Fruit fly (Drosophila melanogaster): Measurements from ENCODE around the gene CG31321.
A peak's percentile ranks its signal among the peaks of the same experiment; 100 is the strongest.

CG31321 gene

dm6 chr3R:14284422-14284760, 25.8 kb upstream of the CG31321 start:
- no peak for TF ChIP-seq Myc (optimal IDR thresholded peaks at IDR 0.05)
- TF ChIP-seq pan (optimal IDR thresholded peaks at IDR 0.05), result no peak
- no peak for TF ChIP-seq foxo (GFP tag; optimal IDR thresholded peaks at IDR 0.05)
- no peak for TF ChIP-seq lola (GFP tag; optimal IDR thresholded peaks at IDR 0.05)
- no peak for TF ChIP-seq Hnf4 (GFP tag; optimal IDR thresholded peaks at IDR 0.05)
- no peak for TF ChIP-seq dsf (GFP tag; optimal IDR thresholded peaks at IDR 0.05; ENCODE audit: borderline replicate concordance)
- no peak for TF ChIP-seq rgr (GFP tag; optimal IDR thresholded peaks at IDR 0.05)
- TF ChIP-seq dl (GFP tag; optimal IDR thresholded peaks at IDR 0.05; ENCODE audit: insufficient read depth in 1 of 2, partially characterized antibody in 2 of 2), result no peak
- no peak for TF ChIP-seq br (GFP tag; optimal IDR thresholded peaks at IDR 0.05)
- no peak for TF ChIP-seq jim (GFP tag; optimal IDR thresholded peaks at IDR 0.05)

dm6 chr3R:14285059-14285953, 24.9 kb upstream of the CG31321 start:
- no peak for TF ChIP-seq dmrt93B (GFP tag; optimal IDR thresholded peaks at IDR 0.05)
- TF ChIP-seq lola (GFP tag; optimal IDR thresholded peaks at IDR 0.05), result no peak
- TF ChIP-seq CrebA (GFP tag; optimal IDR thresholded peaks at IDR 0.05; ENCODE audit: borderline replicate concordance), result no peak
- no peak for TF ChIP-seq HLH106 (tag; optimal IDR thresholded peaks at IDR 0.05)
- TF ChIP-seq ey (GFP tag; optimal IDR thresholded peaks at IDR 0.05), result no peak
- peak; percentile 34 for TF ChIP-seq Dif (GFP tag; optimal IDR thresholded peaks at IDR 0.05; ENCODE audit: partially characterized antibody)
- TF ChIP-seq psq (GFP tag; optimal IDR thresholded peaks at IDR 0.05), result no peak
- TF ChIP-seq Mio (GFP tag; optimal IDR thresholded peaks at IDR 0.05), result no peak
- peak in 1 of 2 experiments; percentile 2 for TF ChIP-seq foxo (GFP tag; optimal IDR thresholded peaks at IDR 0.05)
- no peak for TF ChIP-seq jim (GFP tag; optimal IDR thresholded peaks at IDR 0.05)
- TF ChIP-seq sage (GFP tag; optimal IDR thresholded peaks at IDR 0.05), result no peak
- TF ChIP-seq CG32264 (GFP tag; optimal IDR thresholded peaks at IDR 0.05), result no peak
- TF ChIP-seq OdsH (GFP tag; optimal IDR thresholded peaks at IDR 0.05), result no peak
- no peak for TF ChIP-seq br (GFP tag; optimal IDR thresholded peaks at IDR 0.05)
- TF ChIP-seq rgr (GFP tag; optimal IDR thresholded peaks at IDR 0.05), result no peak
- no peak for TF ChIP-seq Dfd (GFP tag; optimal IDR thresholded peaks at IDR 0.05)
- no peak for TF ChIP-seq sv (GFP tag; optimal IDR thresholded peaks at IDR 0.05)
- TF ChIP-seq Vsx2 (GFP tag; optimal IDR thresholded peaks at IDR 0.05; ENCODE audit: partially characterized antibody), result no peak

dm6 chr3R:14286320-14287190, 23.6 kb upstream of the CG31321 start, which contains the start of gene trx:
TSS of gene trx (minus strand) at chr3R:14286903.
- TF ChIP-seq dl (GFP tag; optimal IDR thresholded peaks at IDR 0.05; ENCODE audit: insufficient read depth in 1 of 2, partially characterized antibody in 2 of 2) (peak; percentile 94 to 95), psq (GFP tag; optimal IDR thresholded peaks at IDR 0.05) (peak; percentile 92), Dif (GFP tag; optimal IDR thresholded peaks at IDR 0.05; ENCODE audit: partially characterized antibody) (peak; percentile 97), Abd-B (GFP tag; optimal IDR thresholded peaks at IDR 0.05) (no peak), woc (GFP tag; optimal IDR thresholded peaks at IDR 0.05) (peak; percentile 2), foxo (GFP tag; optimal IDR thresholded peaks at IDR 0.05) (peak in 1 of 2 experiments; percentile 38), h (GFP tag; optimal IDR thresholded peaks at IDR 0.05) (peak; percentile 42), CrebA (GFP tag; optimal IDR thresholded peaks at IDR 0.05; ENCODE audit: borderline replicate concordance) (peak; percentile 76), Vsx2 (GFP tag; optimal IDR thresholded peaks at IDR 0.05; ENCODE audit: partially characterized antibody) (peak; percentile 91), N (GFP tag; optimal IDR thresholded peaks at IDR 0.05) (peak; percentile 16), fru (GFP tag; optimal IDR thresholded peaks at IDR 0.05) (no peak), ey (GFP tag; optimal IDR thresholded peaks at IDR 0.05) (no peak), Hr83 (GFP tag; optimal IDR thresholded peaks at IDR 0.05; ENCODE audit: poor library complexity, severe bottlenecking) (peak; percentile 25), Sp1 (GFP tag; optimal IDR thresholded peaks at IDR 0.05) (peak; percentile 7), sage (GFP tag; optimal IDR thresholded peaks at IDR 0.05) (peak; percentile 36), Rel (GFP tag; optimal IDR thresholded peaks at IDR 0.05) (no peak), Rel (tag; optimal IDR thresholded peaks at IDR 0.05) (peak; percentile 20), sv (GFP tag; optimal IDR thresholded peaks at IDR 0.05) (no peak), brk (GFP tag; optimal IDR thresholded peaks at IDR 0.05) (peak; percentile 50)

All from whole organism, wandering third instar larva.